Fruit fly (Drosophila melanogaster): ENCODE results near the gene Set2.

dm6 chrX:13369438-13369837, 43.6 kb upstream of the Set2 start:
- no peak for TF ChIP-seq CTCF (optimal IDR thresholded peaks at IDR 0.05)
- no peak for TF ChIP-seq CG8478 (optimal IDR thresholded peaks at IDR 0.05)

Measured in S2 (cell line).